Worm (Caenorhabditis elegans) whole organism, midembryonic: ENCODE data around the gene atg-10.

Source experiments
- klf-2 ChIP-seq: fragments of 200-800 bp; sonication (Bioruptor generic); conservative IDR thresholded peaks from 2 replicates; pipeline ENCODE4 v1.3.6; 2022; ENCODE audit warnings: missing genetic modification reagents, missing genetic modification characterization, missing compliant biosample characterization
- med-1 ChIP-seq: sonication (generic microtip); optimal IDR thresholded peaks from 2 replicates; lab custom pipeline; 2017; ENCODE audit warnings: missing genetic modification characterization, mild to moderate bottlenecking, missing compliant biosample characterization, antibody characterized with exemption, missing genetic modification reagents; ENCODE audit not compliant: insufficient read depth
- tab-1 ChIP-seq: fragments of 200-800 bp; sonication (Bioruptor generic); IDR thresholded peaks from 2 replicates; pipeline ENCODE4 v1.3.6; 2022; ENCODE audit warnings: missing genetic modification characterization, missing compliant biosample characterization

- TF ChIP-seq tab-1 (GFP tag; lab: Robert Waterston, UW) (no peak), klf-2 (GFP tag; lab: Robert Waterston, UW) (no peak), med-1 (GFP tag; lab: Kevin White, UChicago) (no peak)
Observed at ce11 chrII:8627907-8628306, 31.0 kb upstream of the atg-10 start.
